Fruit fly (Drosophila melanogaster): ENCODE results near the gene Ubc87F.

Ubc87F gene

DNA sequence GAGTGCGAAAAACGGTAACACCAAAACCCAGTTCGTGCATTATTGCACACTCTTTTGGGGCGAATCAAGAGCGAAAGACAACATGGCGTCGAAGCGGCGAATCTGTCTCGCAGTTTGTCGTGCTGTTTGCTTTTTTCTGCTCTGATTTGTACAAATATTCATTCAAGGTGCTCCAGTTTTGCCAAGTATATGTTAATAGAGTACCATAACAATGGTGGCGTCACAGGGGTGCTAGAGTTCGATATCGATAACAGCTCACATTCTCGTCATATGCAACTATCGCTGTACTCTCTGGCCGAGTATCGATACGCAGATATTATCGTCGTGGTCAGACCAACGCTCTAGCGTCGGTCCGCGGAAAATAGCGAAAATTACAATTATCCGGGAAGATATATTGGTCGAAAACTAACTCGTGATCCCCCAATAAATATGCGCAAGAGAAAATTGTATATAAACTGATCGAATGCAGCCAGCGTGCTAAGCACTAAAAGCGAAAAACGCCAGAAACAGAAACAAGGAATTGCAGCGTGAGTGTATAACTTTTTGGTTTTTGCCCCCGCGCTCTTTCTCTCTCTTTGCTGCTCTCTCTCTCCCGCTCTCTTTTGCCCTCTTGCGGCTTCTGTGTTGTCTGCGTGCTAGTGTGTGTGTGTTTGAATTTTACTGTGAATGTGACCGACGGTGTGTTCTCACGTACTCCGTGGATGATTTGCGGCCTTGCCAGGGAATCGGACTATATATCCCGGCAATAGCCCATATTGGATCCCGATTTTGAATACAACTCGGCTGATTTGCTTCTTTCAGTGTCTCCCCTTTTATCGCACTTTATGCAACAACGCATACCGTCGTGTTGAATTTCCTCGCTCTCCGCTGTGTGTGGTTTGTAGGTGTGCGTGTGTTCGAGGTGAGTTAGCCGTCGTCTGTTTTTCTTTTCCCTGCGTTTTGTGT lies 34.1 kb downstream of the Ubc87F start, which contains the start of gene flfl:
Gene flfl, plus strand, starts transcription at position 298 of the 945 bp plus-strand sequence.
- TF ChIP-seq Dfd (GFP tag; optimal IDR thresholded peaks at IDR 0.05) (no peak), GATAd (GFP tag; optimal IDR thresholded peaks at IDR 0.05) (no peak), N (GFP tag; optimal IDR thresholded peaks at IDR 0.05) (peak; percentile 34), rgr (GFP tag; optimal IDR thresholded peaks at IDR 0.05) (no peak), Hr83 (GFP tag; optimal IDR thresholded peaks at IDR 0.05; ENCODE audit: poor library complexity, severe bottlenecking) (peak; percentile 32), dl (GFP tag; optimal IDR thresholded peaks at IDR 0.05; ENCODE audit: insufficient read depth in 1 of 2, partially characterized antibody in 2 of 2) (peak; percentile 77 to 95), CG32264 (GFP tag; optimal IDR thresholded peaks at IDR 0.05) (no peak), foxo (GFP tag; optimal IDR thresholded peaks at IDR 0.05) (peak; percentile 1), h (GFP tag; optimal IDR thresholded peaks at IDR 0.05) (no peak), Myc (optimal IDR thresholded peaks at IDR 0.05) (peak; percentile 46), Sp1 (GFP tag; optimal IDR thresholded peaks at IDR 0.05) (no peak), sage (GFP tag; optimal IDR thresholded peaks at IDR 0.05) (no peak), usp (GFP tag; optimal IDR thresholded peaks at IDR 0.05) (no peak), Hnf4 (GFP tag; optimal IDR thresholded peaks at IDR 0.05) (no peak), Dif (GFP tag; optimal IDR thresholded peaks at IDR 0.05; ENCODE audit: partially characterized antibody) (peak; percentile 97), lola (GFP tag; optimal IDR thresholded peaks at IDR 0.05) (peak; percentile 50), br (GFP tag; optimal IDR thresholded peaks at IDR 0.05) (no peak), CG9705 (GFP tag; optimal IDR thresholded peaks at IDR 0.05) (peak; percentile 6), CrebA (GFP tag; optimal IDR thresholded peaks at IDR 0.05; ENCODE audit: borderline replicate concordance) (no peak), Vsx2 (GFP tag; optimal IDR thresholded peaks at IDR 0.05; ENCODE audit: partially characterized antibody) (peak; percentile 88), HLH106 (tag; optimal IDR thresholded peaks at IDR 0.05) (peak; percentile 26)

DNA sequence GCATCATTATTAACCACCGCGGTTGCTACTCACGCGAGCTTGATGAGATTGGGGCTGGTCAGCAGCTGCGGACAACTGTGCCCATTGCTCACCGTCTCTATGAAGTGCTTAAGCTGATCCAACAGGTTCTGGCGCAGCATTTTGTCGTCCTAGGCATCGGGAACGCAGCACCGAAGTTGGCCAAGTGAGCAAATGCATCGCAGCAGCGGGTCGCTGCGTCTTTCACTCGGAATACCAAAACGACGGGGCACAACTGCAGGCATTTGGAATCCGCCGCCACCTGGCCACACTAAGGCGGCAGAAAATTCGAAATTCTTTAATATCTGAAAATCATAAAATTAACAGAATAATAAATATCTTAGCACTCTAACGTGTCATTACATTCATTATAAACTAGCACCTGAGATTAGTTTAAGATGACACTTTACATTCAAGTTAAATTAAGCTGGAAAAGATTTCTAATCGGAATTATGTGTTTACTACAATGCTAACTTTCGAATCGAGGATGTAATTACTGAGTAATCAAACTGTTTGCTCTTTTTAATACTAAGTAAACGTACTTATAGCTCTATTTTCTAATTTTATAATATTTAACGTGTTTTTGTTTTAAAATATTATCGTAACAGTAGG lies 34.9 kb downstream of the Ubc87F start:
- TF ChIP-seq Sp1 (GFP tag; optimal IDR thresholded peaks at IDR 0.05) = no peak
- no peak for TF ChIP-seq OdsH (GFP tag; optimal IDR thresholded peaks at IDR 0.05)
- TF ChIP-seq dsf (GFP tag; optimal IDR thresholded peaks at IDR 0.05; ENCODE audit: borderline replicate concordance) = no peak
- no peak for TF ChIP-seq fru (GFP tag; optimal IDR thresholded peaks at IDR 0.05)
- no peak for TF ChIP-seq tai (GFP tag; optimal IDR thresholded peaks at IDR 0.05)
- no peak for TF ChIP-seq sv (GFP tag; optimal IDR thresholded peaks at IDR 0.05)
- TF ChIP-seq GATAd (GFP tag; optimal IDR thresholded peaks at IDR 0.05) = no peak
- TF ChIP-seq foxo (GFP tag; optimal IDR thresholded peaks at IDR 0.05) = no peak
- TF ChIP-seq h (GFP tag; optimal IDR thresholded peaks at IDR 0.05) = no peak
- no peak for TF ChIP-seq Hnf4 (GFP tag; optimal IDR thresholded peaks at IDR 0.05)
- no peak for TF ChIP-seq Jra (GFP tag; optimal IDR thresholded peaks at IDR 0.05)
- TF ChIP-seq brk (GFP tag; optimal IDR thresholded peaks at IDR 0.05) = no peak
- no peak for TF ChIP-seq Rel (GFP tag; optimal IDR thresholded peaks at IDR 0.05)
- no peak for TF ChIP-seq Rel (tag; optimal IDR thresholded peaks at IDR 0.05)
- TF ChIP-seq lola (GFP tag; optimal IDR thresholded peaks at IDR 0.05) = no peak
- TF ChIP-seq dl (GFP tag; optimal IDR thresholded peaks at IDR 0.05; ENCODE audit: insufficient read depth in 1 of 2, partially characterized antibody in 2 of 2) = no peak
- TF ChIP-seq Abd-B (GFP tag; optimal IDR thresholded peaks at IDR 0.05) = no peak
- no peak for TF ChIP-seq Hr83 (GFP tag; optimal IDR thresholded peaks at IDR 0.05; ENCODE audit: poor library complexity, severe bottlenecking)
- TF ChIP-seq woc (GFP tag; optimal IDR thresholded peaks at IDR 0.05) = no peak
- TF ChIP-seq dmrt93B (GFP tag; optimal IDR thresholded peaks at IDR 0.05) = no peak
- no peak for TF ChIP-seq Hr78 (GFP tag; optimal IDR thresholded peaks at IDR 0.05)

All from whole organism, wandering third instar larva.